Fruit fly (Drosophila melanogaster): Measurements from ENCODE around the gene crok.
A peak's percentile ranks its signal among the peaks of the same experiment; 100 is the strongest.

crok gene

dm6 chr2L:12174493-12175129 lies 1.8 kb downstream of the crok start, which contains the start of gene bru1:
Gene bru1 (plus strand): TSS chr2L:12175004.
- no peak for TF ChIP-seq CG16779 (tag; optimal IDR thresholded peaks at IDR 0.05)
- TF ChIP-seq vri (GFP tag; optimal IDR thresholded peaks at IDR 0.05): no peak
- TF ChIP-seq CG10631 (GFP tag; optimal IDR thresholded peaks at IDR 0.05): no peak

DNA sequence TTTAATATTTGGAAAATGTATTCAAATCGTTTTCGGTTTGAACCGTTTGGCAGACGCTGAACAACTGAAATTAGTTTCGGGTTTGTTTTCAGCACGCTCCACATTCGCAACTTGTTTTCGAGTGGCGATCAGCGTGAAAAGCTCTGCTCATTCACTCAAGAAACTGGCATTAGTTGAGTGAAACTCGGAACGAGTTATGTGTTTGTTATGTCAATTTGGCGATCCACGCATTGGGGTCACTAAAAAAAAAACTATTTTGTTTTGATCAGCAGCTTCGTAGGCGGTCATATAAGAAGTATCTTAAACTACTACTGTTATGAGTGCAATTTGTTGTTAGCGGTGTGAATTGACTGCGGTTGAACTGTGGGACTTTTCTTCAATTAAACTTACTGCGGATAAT lies 4.8 kb downstream of the crok start, which contains the start of gene atilla:
TSS of gene atilla (minus strand) at position 266 of the 400 bp plus-strand sequence.
- TF ChIP-seq achi (GFP tag; optimal IDR thresholded peaks at IDR 0.05): no peak
- TF ChIP-seq eg (GFP tag; IDR thresholded peaks at IDR 0.05): peak; percentile 17; the same call in 1 of the 3 replicates
- TF ChIP-seq CG15336 (GFP tag; IDR thresholded peaks at IDR 0.05): peak; percentile 30; the same call in 1 of the 2 replicates
- TF ChIP-seq fkh (GFP tag; optimal IDR thresholded peaks at IDR 0.05): peak; percentile 13

dm6 chr2L:12192978-12193377 lies 20.2 kb downstream of the crok start:
- TF ChIP-seq dac (GFP tag; optimal IDR thresholded peaks at IDR 0.05) (no peak), CG6276 (GFP tag; optimal IDR thresholded peaks at IDR 0.05) (no peak), Eip75B (GFP tag; optimal IDR thresholded peaks at IDR 0.05) (peak; percentile 35), Smox (GFP tag; optimal IDR thresholded peaks at IDR 0.05) (peak; percentile 51), Gug (GFP tag; IDR thresholded peaks at IDR 0.05) (no peak), CG10669 (GFP tag; optimal IDR thresholded peaks at IDR 0.05) (peak; percentile 35), CG11294 (GFP tag; IDR thresholded peaks at IDR 0.05) (no peak), Blimp-1 (GFP tag; optimal IDR thresholded peaks at IDR 0.05) (no peak), CG3919 (GFP tag; optimal IDR thresholded peaks at IDR 0.05) (no peak), dsx (GFP tag; optimal IDR thresholded peaks at IDR 0.05; ENCODE audit: poor library complexity, severe bottlenecking) (peak; percentile 35), Hr39 (GFP tag; optimal IDR thresholded peaks at IDR 0.05) (peak; percentile 7), CG10631 (GFP tag; optimal IDR thresholded peaks at IDR 0.05) (peak; percentile 56), CG6808 (GFP tag; optimal IDR thresholded peaks at IDR 0.05) (no peak), Sox15 (GFP tag; optimal IDR thresholded peaks at IDR 0.05) (no peak), Sox102F (GFP tag; optimal IDR thresholded peaks at IDR 0.05) (peak; percentile 34), CG7368 (GFP tag; optimal IDR thresholded peaks at IDR 0.05) (no peak), vri (GFP tag; optimal IDR thresholded peaks at IDR 0.05) (peak; percentile 6), Ets96B (tag; optimal IDR thresholded peaks at IDR 0.05) (peak; percentile 43), ss (GFP tag; optimal IDR thresholded peaks at IDR 0.05) (peak in 1 of 2 experiments; percentile 16), CG15336 (GFP tag; IDR thresholded peaks at IDR 0.05) (0 out of 2 replicates have a peak, but pooled peaks have one; percentile 25), Met (GFP tag; optimal IDR thresholded peaks at IDR 0.05) (peak; percentile 53), CG11902 (GFP tag; optimal IDR thresholded peaks at IDR 0.05) (no peak), pdm3 (GFP tag; optimal IDR thresholded peaks at IDR 0.05) (peak; percentile 41), spab (GFP tag; optimal IDR thresholded peaks at IDR 0.05) (peak; percentile 41), topi (GFP tag; optimal IDR thresholded peaks at IDR 0.05) (peak; percentile 40), esn (GFP tag; optimal IDR thresholded peaks at IDR 0.05) (peak; percentile 64), CG1621 (tag; optimal IDR thresholded peaks at IDR 0.05) (peak; percentile 7), CG6163 (GFP tag; IDR thresholded peaks at IDR 0.05) (0 out of 3 replicates have a peak, but pooled peaks have one; percentile 40), net (GFP tag; optimal IDR thresholded peaks at IDR 0.05) (no peak), fkh (GFP tag; optimal IDR thresholded peaks at IDR 0.05) (no peak), fd85E (GFP tag; optimal IDR thresholded peaks at IDR 0.05) (no peak), CG9139 (GFP tag; optimal IDR thresholded peaks at IDR 0.05) (no peak), CG16779 (tag; optimal IDR thresholded peaks at IDR 0.05) (no peak), acj6 (GFP tag; optimal IDR thresholded peaks at IDR 0.05) (peak; percentile 31), fd59A (GFP tag; optimal IDR thresholded peaks at IDR 0.05) (peak; percentile 2), eg (GFP tag; IDR thresholded peaks at IDR 0.05) (no peak), CG11762 (GFP tag; optimal IDR thresholded peaks at IDR 0.05; ENCODE audit: insufficient read depth) (no peak), CG8632 (GFP tag; optimal IDR thresholded peaks at IDR 0.05) (no peak), svp (GFP tag) (peak; percentile 80), cyc (GFP tag; optimal IDR thresholded peaks at IDR 0.05) (no peak), CG6792 (GFP tag; optimal IDR thresholded peaks at IDR 0.05) (peak; percentile 21), Eip78C (GFP tag) (peak; percentile 68), CG31627 (GFP tag; optimal IDR thresholded peaks at IDR 0.05) (peak; percentile 24), Ets21C (GFP tag; optimal IDR thresholded peaks at IDR 0.05) (no peak)
